Worm (Caenorhabditis elegans): Measurements from ENCODE around the gene kcc-3.

- TF ChIP-seq him-1 (tag; optimal IDR thresholded peaks at IDR 0.05) (no peak), W03F9.2 (tag; optimal IDR thresholded peaks at IDR 0.05) (no peak)
Observed at ce11 chrII:7405262-7405661, 28.8 kb downstream of the kcc-3 start.
